Fruit fly (Drosophila melanogaster) whole organism, pupa: ENCODE measurements around the gene Jasper.

Source experiments
- CG14655 ChIP-seq: fragments of 200-800 bp; sonication (Bioruptor generic); optimal IDR thresholded peaks from 3 replicates; lab custom pipeline; 2017; ENCODE audit warnings: mild to moderate bottlenecking, missing biosample characterization, missing genetic modification reagents, missing genetic modification characterization
- CG32121 ChIP-seq: fragments of 200-800 bp; sonication (Bioruptor generic); IDR thresholded peaks from 2 replicates; pipeline ENCODE4 v1.3.6; 2022; ENCODE audit warnings: missing biosample characterization, missing genetic modification characterization
- CG34367 ChIP-seq: fragments of 200-800 bp; sonication (Bioruptor generic); optimal IDR thresholded peaks from 2 replicates; lab custom pipeline; 2018; ENCODE audit warnings: missing biosample characterization, mild to moderate bottlenecking, missing genetic modification characterization
- CG8159 ChIP-seq: fragments of 200-800 bp; sonication (Bioruptor generic); optimal IDR thresholded peaks from 3 replicates; lab custom pipeline; 2018; ENCODE audit warnings: missing biosample characterization, mild to moderate bottlenecking, missing genetic modification characterization, moderate library complexity
- Pif1A ChIP-seq: fragments of 200-800 bp; sonication (Bioruptor generic); optimal IDR thresholded peaks from 3 replicates; lab custom pipeline; 2016; ENCODE audit warnings: missing biosample characterization, missing genetic modification characterization
- gl ChIP-seq: fragments of 200-800 bp; sonication (Bioruptor generic); optimal IDR thresholded peaks from 2 replicates; lab custom pipeline; 2018; ENCODE audit warnings: missing biosample characterization, mild to moderate bottlenecking, missing genetic modification characterization
- rn ChIP-seq: fragments of 200-800 bp; sonication (Bioruptor generic); IDR thresholded peaks from 2 replicates; pipeline ENCODE4 v1.3.6; 2022; ENCODE audit warnings: missing biosample characterization, missing genetic modification characterization

dm6 chr3R:30050448-30050847, 1.9 kb upstream of the Jasper start:
- TF ChIP-seq CG32121 (GFP tag; lab: Robert Waterston, UW) (no peak), CG8159 (tag; lab: Kevin White, UChicago) (no peak), Pif1A (GFP tag; lab: Kevin White, UChicago) (no peak), gl (tag; lab: Kevin White, UChicago) (no peak), CG34367 (tag; lab: Kevin White, UChicago) (no peak), CG14655 (GFP tag; lab: Kevin White, UChicago) (no peak), rn (GFP tag; lab: Robert Waterston, UW) (no peak)
